Worm (Caenorhabditis elegans) whole organism, L2 larva: ENCODE results near the gene let-23.
A peak's percentile ranks its signal among the peaks of the same experiment; 100 is the strongest.

Experiments used
- F13H6.1 ChIP-seq: sonication (generic microtip); optimal IDR thresholded peaks from 2 replicates; lab custom pipeline; 2016; ENCODE audit warnings: missing genetic modification characterization, missing compliant biosample characterization
- Y55F3AM.14 ChIP-seq: fragments of 200-800 bp; sonication (Bioruptor generic); optimal IDR thresholded peaks from 2 replicates; lab custom pipeline; 2018; ENCODE audit warnings: mild to moderate bottlenecking, missing genetic modification characterization, missing compliant biosample characterization
- ZK546.5 ChIP-seq: sonication (generic microtip); optimal IDR thresholded peaks from 2 replicates; lab custom pipeline; 2017; ENCODE audit warnings: missing biosample characterization, missing genetic modification characterization
- alr-1 ChIP-seq: fragments of 150-350 bp; optimal IDR thresholded peaks from 2 replicates; lab custom pipeline; 2014; ENCODE audit warnings: missing biosample characterization, missing genetic modification characterization
- ama-1 ChIP-seq: fragments of 150-350 bp; optimal IDR thresholded peaks from 2 replicates; lab custom pipeline; 2018; ENCODE audit warnings: inconsistent platforms
- blmp-1 ChIP-seq: sonication (generic microtip); optimal IDR thresholded peaks from 2 replicates; lab custom pipeline; 2017; ENCODE audit warnings: missing genetic modification characterization, mild to moderate bottlenecking, missing compliant biosample characterization, antibody characterized with exemption, moderate library complexity; ENCODE audit not compliant: insufficient read depth
- ceh-82 ChIP-seq: fragments of 150-350 bp; optimal IDR thresholded peaks from 2 replicates; lab custom pipeline; 2014; ENCODE audit warnings: missing biosample characterization, missing genetic modification characterization
- crh-2 ChIP-seq: sonication (generic microtip); optimal IDR thresholded peaks from 2 replicates; lab custom pipeline; 2017; ENCODE audit warnings: missing biosample characterization, missing genetic modification characterization
- dmd-4 ChIP-seq: sonication (generic microtip); optimal IDR thresholded peaks from 2 replicates; lab custom pipeline; 2017; ENCODE audit warnings: missing biosample characterization, missing genetic modification characterization
- egl-27 ChIP-seq: sonication (generic microtip); optimal IDR thresholded peaks from 3 replicates; lab custom pipeline; 2017; ENCODE audit warnings: missing biosample characterization, missing genetic modification reagents, missing genetic modification characterization
- elt-1 ChIP-seq: fragments of 150-350 bp; optimal IDR thresholded peaks from 2 replicates; lab custom pipeline; 2014; ENCODE audit warnings: missing biosample characterization, missing genetic modification characterization
- fos-1 ChIP-seq: fragments of 150-350 bp; optimal IDR thresholded peaks from 2 replicates; lab custom pipeline; 2014; ENCODE audit warnings: missing biosample characterization, missing genetic modification characterization
- gmeb-1 ChIP-seq: fragments of 150-350 bp; optimal IDR thresholded peaks from 2 replicates; lab custom pipeline; 2014; ENCODE audit warnings: missing biosample characterization, missing genetic modification characterization
- lin-11 ChIP-seq: fragments of 150-350 bp; sonication (generic microtip); optimal IDR thresholded peaks from 2 replicates; lab custom pipeline; 2014; ENCODE audit warnings: missing biosample characterization, missing genetic modification characterization, inconsistent platforms, mixed read lengths
- lin-13 ChIP-seq: fragments of 150-350 bp; optimal IDR thresholded peaks from 2 replicates; lab custom pipeline; 2014; ENCODE audit warnings: missing biosample characterization, missing genetic modification reagents, missing genetic modification characterization
- lin-39 ChIP-seq: fragments of 150-350 bp; optimal IDR thresholded peaks from 2 replicates; lab custom pipeline; 2014; ENCODE audit warnings: missing biosample characterization, missing genetic modification reagents, missing genetic modification characterization
- lsy-2 ChIP-seq, 2 experiments: fragments of 150-350 bp in 1 of 2; sonication (generic microtip) in 1 of 2; optimal IDR thresholded peaks; 2 replicates each; lab custom pipeline; 2014 to 2017; ENCODE audit warnings: missing biosample characterization in 2 of 2, missing genetic modification characterization in 2 of 2
- mab-5 ChIP-seq: fragments of 150-350 bp; optimal IDR thresholded peaks from 2 replicates; lab custom pipeline; 2014; ENCODE audit warnings: missing biosample characterization, missing genetic modification characterization
- mbf-1 ChIP-seq: sonication (generic microtip); optimal IDR thresholded peaks from 2 replicates; lab custom pipeline; 2017; ENCODE audit warnings: missing biosample characterization, missing genetic modification characterization
- nhr-10 ChIP-seq: sonication (generic microtip); optimal IDR thresholded peaks from 2 replicates; lab custom pipeline; 2017; ENCODE audit warnings: missing biosample characterization, missing genetic modification characterization
- nhr-129 ChIP-seq: fragments of 150-350 bp; optimal IDR thresholded peaks from 2 replicates; lab custom pipeline; 2014; ENCODE audit warnings: missing biosample characterization, missing genetic modification characterization
- nhr-21 ChIP-seq: fragments of 150-350 bp; optimal IDR thresholded peaks from 2 replicates; lab custom pipeline; 2014; ENCODE audit warnings: missing biosample characterization, missing genetic modification characterization
- nhr-237 ChIP-seq: fragments of 150-350 bp; optimal IDR thresholded peaks from 2 replicates; lab custom pipeline; 2014; ENCODE audit warnings: missing biosample characterization, missing genetic modification characterization
- nhr-25 ChIP-seq: fragments of 150-350 bp; sonication (generic microtip); optimal IDR thresholded peaks from 3 replicates; lab custom pipeline; 2014; ENCODE audit warnings: missing biosample characterization, missing genetic modification characterization
- nhr-6 ChIP-seq: fragments of 150-350 bp; optimal IDR thresholded peaks from 2 replicates; lab custom pipeline; 2014; ENCODE audit warnings: missing biosample characterization, missing genetic modification characterization
- nhr-77 ChIP-seq: fragments of 150-350 bp; optimal IDR thresholded peaks from 2 replicates; lab custom pipeline; 2014; ENCODE audit warnings: missing biosample characterization, missing genetic modification characterization
- peb-1 ChIP-seq: fragments of 150-350 bp; optimal IDR thresholded peaks from 2 replicates; lab custom pipeline; 2014; ENCODE audit warnings: missing biosample characterization, missing genetic modification characterization
- skn-1 ChIP-seq: sonication (generic microtip); optimal IDR thresholded peaks from 2 replicates; lab custom pipeline; 2017; ENCODE audit warnings: missing biosample characterization, missing genetic modification characterization
- sma-3 ChIP-seq: sonication (generic microtip); optimal IDR thresholded peaks from 2 replicates; lab custom pipeline; 2016; ENCODE audit warnings: missing genetic modification reagents, missing genetic modification characterization, missing compliant biosample characterization
- sma-9 ChIP-seq, 2 experiments: fragments of 150-350 bp in 1 of 2; sonication (generic microtip) in 1 of 2; optimal IDR thresholded peaks; 2 replicates each; lab custom pipeline; 2014 to 2016; ENCODE audit warnings: missing genetic modification characterization in 2 of 2, mild to moderate bottlenecking in 1 of 2, missing biosample characterization in 1 of 2, missing compliant biosample characterization in 1 of 2, missing genetic modification reagents in 1 of 2, moderate library complexity in 1 of 2
- snpc-4 ChIP-seq: fragments of 150-350 bp; optimal IDR thresholded peaks from 2 replicates; lab custom pipeline; 2014; ENCODE audit warnings: missing biosample characterization, missing genetic modification characterization
- unc-55 ChIP-seq: fragments of 150-350 bp; sonication (generic microtip); optimal IDR thresholded peaks from 3 replicates; lab custom pipeline; 2014; ENCODE audit warnings: missing biosample characterization, missing genetic modification reagents, missing genetic modification characterization
- unc-62 ChIP-seq: fragments of 150-350 bp; optimal IDR thresholded peaks from 2 replicates; lab custom pipeline; 2014; ENCODE audit warnings: missing biosample characterization, missing genetic modification reagents, missing genetic modification characterization
- zag-1 ChIP-seq: fragments of 150-350 bp; optimal IDR thresholded peaks from 2 replicates; lab custom pipeline; 2014; ENCODE audit warnings: missing biosample characterization, missing genetic modification characterization
- ztf-1 ChIP-seq: fragments of 200-800 bp; sonication (Bioruptor generic); conservative IDR thresholded peaks from 2 replicates; pipeline ENCODE4 v1.3.6; 2022; ENCODE audit warnings: missing genetic modification characterization, missing compliant biosample characterization
- ztf-4 ChIP-seq: fragments of 150-350 bp; optimal IDR thresholded peaks from 2 replicates; lab custom pipeline; 2014; ENCODE audit warnings: missing biosample characterization, missing genetic modification characterization

The let-23 gene

DNA sequence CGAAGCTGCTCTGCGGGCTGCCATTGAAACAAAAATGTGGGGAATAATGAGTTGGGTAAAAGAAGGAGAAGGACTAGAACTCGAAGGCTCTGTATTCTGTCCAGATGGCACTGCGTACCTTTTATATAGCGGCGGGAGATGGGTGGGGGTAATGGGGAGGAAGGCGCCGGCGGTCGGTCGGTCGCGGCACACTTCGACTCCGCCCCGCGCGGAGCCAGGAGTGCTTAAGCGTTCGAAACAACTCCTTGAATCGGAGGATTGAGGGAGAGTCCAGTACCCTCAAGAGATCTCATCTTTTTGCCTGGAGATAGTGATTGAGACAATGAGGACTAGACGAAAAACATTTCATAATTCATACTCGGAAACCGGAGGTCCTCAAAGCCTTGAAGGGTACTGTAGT is 29.8 kb downstream of the let-23 start, which contains the start of gene abu-14:
TSS of gene abu-14 (minus strand) at position 81 of the 400 bp plus-strand sequence.
- TF ChIP-seq alr-1 (tag; lab: Kevin White, UChicago): no peak
- no peak for TF ChIP-seq sma-3 (GFP tag; lab: Kevin White, UChicago)
- no peak for TF ChIP-seq nhr-6 (tag; lab: Kevin White, UChicago)
- TF ChIP-seq ztf-1 (GFP tag; lab: Robert Waterston, UW): no peak
- no peak for TF ChIP-seq egl-27 (tag; lab: Kevin White, UChicago)
- TF ChIP-seq F13H6.1: no peak
- TF ChIP-seq Y55F3AM.14: no peak
- no peak for TF ChIP-seq blmp-1 (tag; lab: Kevin White, UChicago)
- no peak for TF ChIP-seq fos-1 (tag; lab: Kevin White, UChicago)

DNA sequence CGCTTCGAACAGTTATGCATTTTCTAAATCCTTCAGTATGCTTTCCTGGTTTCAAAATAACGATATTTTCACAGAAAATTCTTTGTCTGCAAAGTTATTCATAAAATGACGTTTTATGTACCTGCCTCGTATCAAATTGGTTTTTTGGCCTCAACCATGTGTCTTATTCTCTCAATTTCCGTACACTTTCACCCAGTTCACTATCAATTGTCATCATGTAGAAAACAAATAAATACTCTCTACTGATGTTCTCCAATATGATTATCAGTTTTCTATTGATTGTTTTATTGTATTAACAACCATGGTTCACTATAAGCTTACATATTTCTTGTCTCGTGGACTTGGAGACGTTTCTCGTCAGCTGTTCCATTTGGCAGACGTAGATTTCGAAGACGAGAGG is 33.9 kb downstream of the let-23 start, which contains the start of gene gst-13:
TSS of gene gst-13 (plus strand) at position 218 of the 400 bp plus-strand sequence.
- TF ChIP-seq dmd-4 (tag; lab: Kevin White, UChicago) (no peak), peb-1 (no peak), crh-2 (tag; lab: Kevin White, UChicago) (peak; percentile 46), egl-27 (tag; lab: Kevin White, UChicago) (peak; percentile 24), gmeb-1 (tag; lab: Kevin White, UChicago) (peak; percentile 45), fos-1 (tag; lab: Kevin White, UChicago) (peak; percentile 93), mbf-1 (tag; lab: Kevin White, UChicago) (no peak), alr-1 (tag; lab: Kevin White, UChicago) (no peak), skn-1 (tag; lab: Kevin White, UChicago) (peak; percentile 97), sma-9 (GFP tag; optimal IDR thresholded peaks at IDR 0.05; lab: Kevin White, UChicago) (peak; percentile 71), sma-9 (tag; optimal IDR thresholded peaks at IDR 0.05; lab: Kevin White, UChicago) (no peak), nhr-10 (no peak)

DNA sequence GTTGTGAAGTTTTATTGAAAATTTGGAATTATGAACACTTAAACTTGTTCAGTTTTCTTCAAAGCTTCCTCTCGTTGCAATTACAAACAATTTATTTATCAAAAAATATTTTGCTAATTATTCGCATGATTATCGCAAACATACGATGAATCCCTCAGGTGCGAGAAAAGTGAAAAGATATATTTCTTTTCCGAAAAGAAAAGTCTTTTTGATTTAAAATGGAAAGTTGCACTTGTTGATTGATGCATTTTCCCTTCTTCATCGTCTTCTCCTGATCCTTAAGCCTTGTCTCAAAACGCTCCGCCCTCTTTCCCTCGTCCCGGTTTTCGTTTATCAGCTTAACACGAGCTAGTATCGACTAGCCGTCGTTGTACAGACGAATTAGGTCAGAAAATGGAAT is 35.2 kb downstream of the let-23 start:
- TF ChIP-seq fos-1 (tag; lab: Kevin White, UChicago): no peak
- TF ChIP-seq blmp-1 (tag; lab: Kevin White, UChicago): peak; percentile 93
- TF ChIP-seq nhr-21 (tag; lab: Kevin White, UChicago): peak; percentile 7
- no peak for TF ChIP-seq lin-13 (GFP tag; lab: Kevin White, UChicago)

DNA sequence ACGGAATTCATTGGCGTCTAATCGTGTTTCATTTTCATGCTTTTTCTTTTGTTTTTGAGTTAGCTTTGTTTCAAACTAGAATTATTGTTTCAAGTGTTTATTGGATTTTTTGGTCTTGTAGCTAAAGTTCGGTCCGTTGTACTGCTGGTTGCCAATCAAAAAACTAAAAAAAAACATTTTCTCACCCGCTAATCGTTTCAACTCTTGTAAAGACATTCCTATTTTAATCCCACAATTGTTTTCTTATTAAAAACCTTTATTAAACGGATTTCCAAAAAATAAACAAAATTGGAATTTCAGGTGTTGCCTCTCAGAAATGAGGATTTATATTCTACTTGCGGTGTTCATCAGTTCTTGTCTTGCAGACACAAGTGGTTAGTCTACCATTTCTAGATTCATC is 35.6 kb downstream of the let-23 start, which contains the start of gene T26C5.2:
TSS of gene T26C5.2 (plus strand) at position 301 of the 400 bp plus-strand sequence.
- TF ChIP-seq nhr-237: no peak
- no peak for TF ChIP-seq mab-5 (tag; lab: Kevin White, UChicago)
- no peak for TF ChIP-seq mbf-1 (tag; lab: Kevin White, UChicago)
- TF ChIP-seq F13H6.1: no peak
- TF ChIP-seq gmeb-1 (tag; lab: Kevin White, UChicago): no peak
- TF ChIP-seq unc-55 (GFP tag; lab: Kevin White, UChicago): no peak
- no peak for TF ChIP-seq elt-1 (tag; lab: Kevin White, UChicago)
- no peak for TF ChIP-seq skn-1 (tag; lab: Kevin White, UChicago)
- TF ChIP-seq nhr-10: no peak
- TF ChIP-seq ceh-82 (tag; lab: Kevin White, UChicago): no peak
- TF ChIP-seq ZK546.5 (tag; lab: Kevin White, UChicago): no peak
- TF ChIP-seq zag-1 (tag; lab: Kevin White, UChicago): no peak
- TF ChIP-seq snpc-4: no peak
- TF ChIP-seq nhr-129: no peak
- no peak for TF ChIP-seq nhr-77 (tag; lab: Kevin White, UChicago)
- TF ChIP-seq Y55F3AM.14: no peak
- no peak for TF ChIP-seq nhr-25
- no peak for TF ChIP-seq unc-62 (GFP tag; lab: Kevin White, UChicago)
- no peak for TF ChIP-seq blmp-1 (tag; lab: Kevin White, UChicago)
- no peak for TF ChIP-seq lin-39 (tag; lab: Kevin White, UChicago)

DNA sequence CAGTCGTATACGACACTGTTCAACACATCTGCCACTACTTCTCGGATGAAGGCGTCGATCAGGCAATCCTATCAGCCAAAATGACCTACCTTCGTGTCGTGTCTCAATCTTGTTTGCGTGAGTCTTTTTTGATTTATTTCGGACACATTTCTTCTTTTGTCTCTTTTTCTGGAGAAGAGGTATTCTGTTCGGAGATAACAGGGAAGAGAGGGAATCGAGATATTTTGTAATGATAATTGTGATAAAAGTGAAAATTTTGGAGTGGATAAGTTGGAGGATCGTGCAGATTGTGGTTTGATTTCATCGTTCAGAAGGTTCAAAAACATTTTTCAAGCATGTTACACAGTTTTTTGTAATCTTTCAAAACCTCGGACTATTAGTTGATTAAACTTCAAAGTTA is 36.5 kb downstream of the let-23 start:
- TF ChIP-seq unc-55 (GFP tag; lab: Kevin White, UChicago) (no peak), zag-1 (tag; lab: Kevin White, UChicago) (no peak), unc-62 (GFP tag; lab: Kevin White, UChicago) (no peak), peb-1 (no peak), nhr-129 (no peak), ama-1 (lab: Kevin White, UChicago) (no peak), lin-11 (tag; lab: Kevin White, UChicago) (no peak), alr-1 (tag; lab: Kevin White, UChicago) (no peak), lsy-2 (tag; optimal IDR thresholded peaks at IDR 0.05; lab: Kevin White, UChicago) (no peak), ZK546.5 (tag; lab: Kevin White, UChicago) (no peak), egl-27 (tag; lab: Kevin White, UChicago) (no peak), F13H6.1 (no peak), Y55F3AM.14 (no peak), mbf-1 (tag; lab: Kevin White, UChicago) (no peak), lin-39 (tag; lab: Kevin White, UChicago) (no peak), nhr-6 (tag; lab: Kevin White, UChicago) (no peak), blmp-1 (tag; lab: Kevin White, UChicago) (no peak), ceh-82 (tag; lab: Kevin White, UChicago) (no peak), ztf-4 (no peak)
- TF ChIP-seq, all 48 proteins: peak for 0
